Fruit fly (Drosophila melanogaster) whole organism, embryonic: ENCODE measurements around the gene RpL27A.

Source experiments
- CG11398 ChIP-seq: fragments of 200-800 bp; sonication (Bioruptor generic); optimal IDR thresholded peaks from 2 replicates; lab custom pipeline; 2016; ENCODE audit warnings: missing biosample characterization, missing genetic modification characterization
- CG11504 ChIP-seq: fragments of 200-800 bp; sonication (Bioruptor generic); optimal IDR thresholded peaks from 3 replicates; lab custom pipeline; 2019; ENCODE audit warnings: missing biosample characterization, mild to moderate bottlenecking, missing genetic modification characterization, moderate library complexity
- CG12219 ChIP-seq: fragments of 200-800 bp; sonication (Bioruptor generic); optimal IDR thresholded peaks from 3 replicates; lab custom pipeline; 2018; ENCODE audit warnings: missing biosample characterization, mild to moderate bottlenecking, missing genetic modification characterization
- CG1233 ChIP-seq: fragments of 200-800 bp; sonication (Bioruptor generic); optimal IDR thresholded peaks from 4 replicates; lab custom pipeline; 2018; ENCODE audit warnings: missing biosample characterization, mild to moderate bottlenecking, missing genetic modification characterization
- CG13424 ChIP-seq: fragments of 200-800 bp; sonication (Bioruptor generic); optimal IDR thresholded peaks from 2 replicates; lab custom pipeline; 2019; ENCODE audit warnings: missing biosample characterization, mild to moderate bottlenecking, missing genetic modification characterization, moderate library complexity
- CG14965 ChIP-seq: fragments of 200-800 bp; sonication (Bioruptor generic); optimal IDR thresholded peaks from 2 replicates; lab custom pipeline; 2016; ENCODE audit warnings: missing biosample characterization, missing genetic modification characterization, borderline replicate concordance
- CG18599 ChIP-seq: fragments of 200-800 bp; sonication (Bioruptor generic); optimal IDR thresholded peaks from 3 replicates; lab custom pipeline; 2017; ENCODE audit warnings: missing biosample characterization, missing genetic modification characterization, mild to moderate bottlenecking, moderate library complexity, missing genetic modification reagents
- CG2116 ChIP-seq: fragments of 200-800 bp; sonication (Bioruptor generic); optimal IDR thresholded peaks from 3 replicates; lab custom pipeline; 2018; ENCODE audit warnings: missing biosample characterization, mild to moderate bottlenecking, missing genetic modification characterization
- CG32767 ChIP-seq: fragments of 200-800 bp; sonication (Bioruptor generic); IDR thresholded peaks from 2 replicates; pipeline ENCODE4 v1.3.6; 2022; ENCODE audit warnings: missing biosample characterization, missing genetic modification characterization
- CG34224 ChIP-seq: fragments of 200-800 bp; sonication (Bioruptor generic); IDR thresholded peaks from 3 replicates; pipeline ENCODE4 v1.3.6; 2022; ENCODE audit warnings: missing biosample characterization, missing genetic modification characterization; ENCODE audit not compliant: partially characterized antibody
- CG4282 ChIP-seq: fragments of 200-800 bp; sonication (Bioruptor generic); optimal IDR thresholded peaks from 2 replicates; lab custom pipeline; 2016; ENCODE audit warnings: missing biosample characterization, missing genetic modification characterization
- CG43689 ChIP-seq: fragments of 200-800 bp; sonication (Bioruptor generic); IDR thresholded peaks from 2 replicates; pipeline ENCODE4 v1.3.6; 2022; ENCODE audit warnings: missing biosample characterization, missing genetic modification characterization
- CG4730 ChIP-seq: fragments of 200-800 bp; sonication (Bioruptor generic); IDR thresholded peaks from 2 replicates; pipeline ENCODE4 v1.3.6; 2022; ENCODE audit warnings: missing biosample characterization, missing genetic modification characterization
- CG5180 ChIP-seq: fragments of 200-800 bp; sonication (Bioruptor generic); optimal IDR thresholded peaks from 3 replicates; lab custom pipeline; 2017; ENCODE audit warnings: missing biosample characterization, missing genetic modification characterization, mild to moderate bottlenecking, moderate library complexity, missing genetic modification reagents
- CG6272 ChIP-seq: fragments of 200-800 bp; sonication (Bioruptor generic); IDR thresholded peaks from 2 replicates; pipeline ENCODE4 v1.3.6; 2022; ENCODE audit warnings: missing biosample characterization, missing genetic modification characterization
- CG6791 ChIP-seq: fragments of 200-800 bp; sonication (Bioruptor generic); IDR thresholded peaks from 3 replicates; pipeline ENCODE4 v1.3.6; 2022; ENCODE audit warnings: missing biosample characterization, missing genetic modification characterization; ENCODE audit not compliant: partially characterized antibody
- Doc3 ChIP-seq: fragments of 200-800 bp; sonication (Bioruptor generic); IDR thresholded peaks from 3 replicates; pipeline ENCODE4 v1.3.6; 2022; ENCODE audit warnings: missing biosample characterization, missing genetic modification characterization; ENCODE audit not compliant: partially characterized antibody
- HLH4C ChIP-seq: fragments of 200-800 bp; sonication (Bioruptor generic); IDR thresholded peaks from 3 replicates; pipeline ENCODE4 v1.3.6; 2022; ENCODE audit warnings: missing biosample characterization, missing genetic modification characterization; ENCODE audit not compliant: partially characterized antibody
- Hey ChIP-seq: fragments of 200-800 bp; sonication (Bioruptor generic); optimal IDR thresholded peaks from 3 replicates; lab custom pipeline; 2018; ENCODE audit warnings: missing biosample characterization, mild to moderate bottlenecking, missing genetic modification characterization
- Hr51 ChIP-seq, 2 experiments: fragments of 200-800 bp; sonication (Bioruptor generic); optimal IDR thresholded peaks; 2 replicates in 1 of 2; 3 replicates in 1 of 2; lab custom pipeline; 2016 to 2018; ENCODE audit warnings: missing biosample characterization in 2 of 2, missing genetic modification characterization in 2 of 2, mild to moderate bottlenecking in 1 of 2, moderate library complexity in 1 of 2
- Lim3 ChIP-seq: fragments of 200-800 bp; sonication (Bioruptor generic); IDR thresholded peaks from 2 replicates; pipeline ENCODE4 v1.3.6; 2022; ENCODE audit warnings: missing biosample characterization, missing genetic modification characterization
- MBD-R2 ChIP-seq: fragments of 200-800 bp; sonication (Bioruptor generic); IDR thresholded peaks from 2 replicates; pipeline ENCODE4 v1.3.6; 2022; ENCODE audit warnings: missing biosample characterization, missing genetic modification characterization
- MESR4 ChIP-seq: fragments of 200-800 bp; sonication (Bioruptor generic); optimal IDR thresholded peaks from 2 replicates; lab custom pipeline; 2018; ENCODE audit warnings: missing biosample characterization, mild to moderate bottlenecking, missing genetic modification characterization, moderate library complexity
- Myb ChIP-seq: fragments of 200-800 bp; sonication (Bioruptor generic); optimal IDR thresholded peaks from 2 replicates; lab custom pipeline; 2016; ENCODE audit warnings: missing biosample characterization, missing genetic modification characterization
- NC2β ChIP-seq: fragments of 200-800 bp; sonication (Bioruptor generic); optimal IDR thresholded peaks from 2 replicates; lab custom pipeline; 2016; ENCODE audit warnings: missing biosample characterization, missing genetic modification characterization
- Opbp ChIP-seq: fragments of 200-800 bp; sonication (Bioruptor generic); IDR thresholded peaks from 3 replicates; pipeline ENCODE4 v1.3.6; 2022; ENCODE audit warnings: missing biosample characterization, missing genetic modification characterization; ENCODE audit not compliant: partially characterized antibody
- Pdp1 ChIP-seq, 2 experiments: fragments of 200-800 bp; sonication (Bioruptor generic); optimal IDR thresholded peaks; 3 replicates each; lab custom pipeline; 2016; ENCODE audit warnings: missing biosample characterization in 2 of 2, missing genetic modification characterization in 2 of 2, mild to moderate bottlenecking in 1 of 2, moderate library complexity in 1 of 2
- Scr ChIP-seq: fragments of 200-800 bp; sonication (Bioruptor generic); IDR thresholded peaks from 2 replicates; pipeline ENCODE4 v1.3.6; 2022; ENCODE audit warnings: missing biosample characterization, missing genetic modification characterization; ENCODE audit not compliant: partially characterized antibody
- Six4 ChIP-seq: fragments of 200-800 bp; sonication (Bioruptor generic); optimal IDR thresholded peaks from 2 replicates; lab custom pipeline; 2016; ENCODE audit warnings: missing biosample characterization, missing genetic modification characterization
- YL-1 ChIP-seq: fragments of 200-800 bp; sonication (Bioruptor generic); optimal IDR thresholded peaks from 3 replicates; lab custom pipeline; 2017; ENCODE audit warnings: missing biosample characterization, mild to moderate bottlenecking, missing genetic modification characterization
- amos ChIP-seq: fragments of 200-800 bp; sonication (Bioruptor generic); IDR thresholded peaks from 2 replicates; pipeline ENCODE4 v1.3.6; 2022; ENCODE audit warnings: missing biosample characterization, missing genetic modification characterization; ENCODE audit not compliant: partially characterized antibody
- bigmax ChIP-seq: fragments of 200-800 bp; sonication (Bioruptor generic); optimal IDR thresholded peaks from 2 replicates; lab custom pipeline; 2018; ENCODE audit warnings: missing biosample characterization, mild to moderate bottlenecking, missing genetic modification characterization
- chinmo ChIP-seq: fragments of 200-800 bp; sonication (Bioruptor generic); IDR thresholded peaks from 4 replicates; pipeline ENCODE4 v1.3.6; 2022; ENCODE audit warnings: missing biosample characterization, missing genetic modification characterization; ENCODE audit not compliant: partially characterized antibody
- crp ChIP-seq, 2 experiments: fragments of 200-800 bp; sonication (Bioruptor generic); optimal IDR thresholded peaks; 2 replicates in 1 of 2; 3 replicates in 1 of 2; lab custom pipeline; 2017; ENCODE audit warnings: missing biosample characterization in 2 of 2, missing genetic modification characterization in 2 of 2, mild to moderate bottlenecking in 1 of 2, moderate library complexity in 1 of 2
- danr ChIP-seq: fragments of 200-800 bp; sonication (Bioruptor generic); IDR thresholded peaks from 2 replicates; pipeline ENCODE4 v1.3.6; 2022; ENCODE audit warnings: missing biosample characterization, missing genetic modification characterization
- ems ChIP-seq: fragments of 200-800 bp; sonication (Bioruptor generic); optimal IDR thresholded peaks from 3 replicates; lab custom pipeline; 2016; ENCODE audit warnings: missing biosample characterization, missing genetic modification characterization
- gfzf ChIP-seq: fragments of 200-800 bp; sonication (Bioruptor generic); optimal IDR thresholded peaks from 2 replicates; lab custom pipeline; 2016; ENCODE audit warnings: missing biosample characterization, mild to moderate bottlenecking, missing genetic modification characterization, moderate library complexity
- inv ChIP-seq: fragments of 200-800 bp; sonication (Bioruptor generic); IDR thresholded peaks from 2 replicates; pipeline ENCODE4 v1.3.6; 2022; ENCODE audit warnings: missing biosample characterization, missing genetic modification characterization; ENCODE audit not compliant: partially characterized antibody
- nerfin-2 ChIP-seq: fragments of 200-800 bp; sonication (Bioruptor generic); IDR thresholded peaks from 2 replicates; pipeline ENCODE4 v1.3.6; 2022; ENCODE audit warnings: missing biosample characterization, missing genetic modification characterization; ENCODE audit not compliant: partially characterized antibody
- pzg ChIP-seq: fragments of 200-800 bp; sonication (Bioruptor generic); optimal IDR thresholded peaks from 3 replicates; lab custom pipeline; 2018; ENCODE audit warnings: missing biosample characterization, mild to moderate bottlenecking, missing genetic modification characterization, moderate library complexity
- row ChIP-seq: fragments of 200-800 bp; sonication (Bioruptor generic); IDR thresholded peaks from 3 replicates; pipeline ENCODE4 v1.3.6; 2022; ENCODE audit warnings: missing biosample characterization, missing genetic modification characterization
- salm ChIP-seq: fragments of 200-800 bp; sonication (Bioruptor generic); optimal IDR thresholded peaks from 2 replicates; lab custom pipeline; 2018; ENCODE audit warnings: missing biosample characterization, mild to moderate bottlenecking, missing genetic modification characterization
- sna ChIP-seq: fragments of 200-800 bp; sonication (Bioruptor generic); IDR thresholded peaks from 2 replicates; pipeline ENCODE4 v1.3.6; 2022; ENCODE audit warnings: missing biosample characterization, missing genetic modification characterization; ENCODE audit not compliant: partially characterized antibody
- so ChIP-seq: fragments of 200-800 bp; sonication (Bioruptor generic); IDR thresholded peaks from 3 replicates; pipeline ENCODE4 v1.3.6; 2022; ENCODE audit warnings: missing biosample characterization, missing genetic modification characterization
- stwl ChIP-seq: fragments of 200-800 bp; sonication (Bioruptor generic); optimal IDR thresholded peaks from 3 replicates; lab custom pipeline; 2018; ENCODE audit warnings: missing biosample characterization, mild to moderate bottlenecking, missing genetic modification characterization, moderate library complexity
- tin ChIP-seq: fragments of 200-800 bp; sonication (Bioruptor generic); optimal IDR thresholded peaks from 3 replicates; lab custom pipeline; 2016; ENCODE audit warnings: missing biosample characterization, missing genetic modification characterization
- vnd ChIP-seq: fragments of 200-800 bp; sonication (Bioruptor generic); IDR thresholded peaks from 3 replicates; pipeline ENCODE4 v1.3.6; 2022; ENCODE audit warnings: missing biosample characterization, missing genetic modification characterization; ENCODE audit not compliant: partially characterized antibody
- zen2 ChIP-seq: fragments of 200-800 bp; sonication (Bioruptor generic); IDR thresholded peaks from 3 replicates; pipeline ENCODE4 v1.3.6; 2022; ENCODE audit warnings: missing biosample characterization, missing genetic modification characterization; ENCODE audit not compliant: partially characterized antibody

Gene RpL27A

dm6 chr2L:4452798-4453197 lies 5.4 kb downstream of the RpL27A start, which contains the start of gene CG15439 (continued):
- TF ChIP-seq Doc3 (peak; percentile 67), ems (no peak), sna (GFP tag; lab: Robert Waterston, UW) (peak; percentile 70), CG2116 (peak; percentile 86), Hey (tag; lab: Kevin White, UChicago) (no peak), NC2β (no peak), nerfin-2 (peak; percentile 77), stwl (tag; lab: Kevin White, UChicago) (peak; percentile 51), CG43689 (GFP tag; lab: Robert Waterston, UW) (no peak), MESR4 (GFP tag; lab: Kevin White, UChicago) (peak; percentile 89), bigmax (no peak), CG13424 (tag; lab: Kevin White, UChicago) (no peak), Myb (peak; percentile 7), CG11504 (no peak), CG6272 (GFP tag; lab: Robert Waterston, UW) (no peak), MBD-R2 (peak; percentile 61), pzg (GFP tag; lab: Kevin White, UChicago) (peak; percentile 39), CG32767 (no peak), CG11398 (GFP tag; lab: Kevin White, UChicago) (no peak), CG18599 (GFP tag; lab: Kevin White, UChicago) (no peak), Scr (peak; percentile 76), CG5180 (GFP tag; lab: Kevin White, UChicago) (no peak), CG12219 (GFP tag; lab: Kevin White, UChicago) (no peak), danr (GFP tag; lab: Robert Waterston, UW) (no peak), row (GFP tag; lab: Robert Waterston, UW) (peak; percentile 8; the same call in 1 of the 3 replicates), CG4282 (GFP tag; lab: Kevin White, UChicago) (no peak), Six4 (GFP tag; lab: Kevin White, UChicago) (no peak), CG6791 (GFP tag; lab: Robert Waterston, UW) (peak; percentile 82), HLH4C (GFP tag; lab: Robert Waterston, UW) (peak; percentile 86), CG14965 (GFP tag; lab: Kevin White, UChicago) (no peak), amos (GFP tag; lab: Robert Waterston, UW) (peak; percentile 72), Pdp1 (GFP tag; optimal IDR thresholded peaks at IDR 0.05; lab: Kevin White, UChicago) (no peak), vnd (GFP tag; lab: Robert Waterston, UW) (peak; percentile 72), so (GFP tag; lab: Robert Waterston, UW) (no peak), CG4730 (GFP tag; lab: Robert Waterston, UW) (no peak), tin (GFP tag; lab: Kevin White, UChicago) (no peak), Opbp (GFP tag; lab: Robert Waterston, UW) (peak; percentile 76; the same call in 2 of the 3 replicates), inv (GFP tag; lab: Robert Waterston, UW) (peak; percentile 52), gfzf (GFP tag; lab: Kevin White, UChicago) (no peak), zen2 (peak; percentile 75), CG1233 (GFP tag; lab: Kevin White, UChicago) (no peak), Hr51 (GFP tag; optimal IDR thresholded peaks at IDR 0.05; lab: Kevin White, UChicago) (no peak), CG34224 (peak; percentile 86), salm (no peak), Lim3 (GFP tag; lab: Robert Waterston, UW) (no peak), chinmo (GFP tag; lab: Robert Waterston, UW) (no peak), YL-1 (GFP tag; lab: Kevin White, UChicago) (peak; percentile 22), crp (GFP tag; optimal IDR thresholded peaks at IDR 0.05; lab: Kevin White, UChicago) (peak in 1 of 2 experiments; percentile 43)
